Worm (Caenorhabditis elegans) whole organism, early embryonic: ENCODE data around the gene F58A4.2.

Experiments
- B0310.2 ChIP-seq: sonication (generic microtip); optimal IDR thresholded peaks from 2 replicates; lab custom pipeline; 2016; ENCODE audit warnings: mild to moderate bottlenecking, missing genetic modification characterization, missing compliant biosample characterization
- F13C5.2 ChIP-seq: sonication (generic microtip); optimal IDR thresholded peaks from 2 replicates; lab custom pipeline; 2017; ENCODE audit warnings: mild to moderate bottlenecking, missing genetic modification characterization, inconsistent platforms, missing compliant biosample characterization
- aly-1 ChIP-seq: sonication (generic microtip); optimal IDR thresholded peaks from 2 replicates; lab custom pipeline; 2016; ENCODE audit warnings: missing genetic modification characterization, missing compliant biosample characterization
- ama-1 ChIP-seq: fragments of 150-350 bp; optimal IDR thresholded peaks from 2 replicates; lab custom pipeline; 2014
- ceh-13 ChIP-seq: fragments of 200-800 bp; sonication (Bioruptor generic); optimal IDR thresholded peaks from 2 replicates; lab custom pipeline; 2018; ENCODE audit warnings: mild to moderate bottlenecking, missing genetic modification characterization, missing compliant biosample characterization
- ceh-36 ChIP-seq: sonication (generic microtip); optimal IDR thresholded peaks from 2 replicates; lab custom pipeline; 2016; ENCODE audit warnings: missing genetic modification characterization, inconsistent platforms, missing compliant biosample characterization
- ets-7 ChIP-seq: sonication (generic microtip); optimal IDR thresholded peaks from 2 replicates; lab custom pipeline; 2016; ENCODE audit warnings: missing genotype, missing genetic modification characterization, missing compliant biosample characterization
- flt-1 ChIP-seq: fragments of 200-800 bp; sonication (Bioruptor generic); IDR thresholded peaks from 2 replicates; pipeline ENCODE4 v1.3.6; 2022; ENCODE audit warnings: missing genetic modification characterization, missing compliant biosample characterization
- hmbx-1 ChIP-seq: sonication (generic microtip); optimal IDR thresholded peaks from 2 replicates; lab custom pipeline; 2016; ENCODE audit warnings: mild to moderate bottlenecking, missing genetic modification characterization, missing compliant biosample characterization
- hmg-4 ChIP-seq: fragments of 200-800 bp; sonication (Bioruptor generic); optimal IDR thresholded peaks from 2 replicates; lab custom pipeline; 2018; ENCODE audit warnings: mild to moderate bottlenecking, missing genetic modification characterization, missing compliant biosample characterization
- hnd-1 ChIP-seq: sonication (generic microtip); optimal IDR thresholded peaks from 2 replicates; lab custom pipeline; 2016; ENCODE audit warnings: missing genetic modification characterization, missing compliant biosample characterization
- pes-1 ChIP-seq: fragments of 200-800 bp; sonication (Bioruptor generic); IDR thresholded peaks from 2 replicates; pipeline ENCODE4 v1.3.6; 2022; ENCODE audit warnings: missing genetic modification reagents, missing genetic modification characterization, missing compliant biosample characterization
- scrt-1 ChIP-seq: fragments of 200-800 bp; sonication (Bioruptor generic); IDR thresholded peaks from 2 replicates; pipeline ENCODE4 v1.3.6; 2022; ENCODE audit warnings: missing genetic modification characterization, missing compliant biosample characterization
- sea-1 ChIP-seq: fragments of 200-800 bp; sonication (Bioruptor generic); conservative IDR thresholded peaks from 2 replicates; pipeline ENCODE4 v1.3.6; 2022; ENCODE audit warnings: missing genetic modification characterization, missing compliant biosample characterization
- tbx-11 ChIP-seq: fragments of 200-800 bp; sonication (Bioruptor generic); IDR thresholded peaks from 2 replicates; pipeline ENCODE4 v1.3.6; 2022; ENCODE audit warnings: missing genetic modification characterization, missing compliant biosample characterization
- tbx-37 ChIP-seq: fragments of 200-800 bp; sonication (Bioruptor generic); conservative IDR thresholded peaks from 2 replicates; pipeline ENCODE4 v1.3.6; 2022; ENCODE audit warnings: missing genetic modification reagents, missing genetic modification characterization, missing compliant biosample characterization
- tra-4 ChIP-seq: sonication (generic microtip); optimal IDR thresholded peaks from 2 replicates; lab custom pipeline; 2017; ENCODE audit warnings: missing genetic modification characterization, missing compliant biosample characterization

F58A4.2 gene

DNA sequence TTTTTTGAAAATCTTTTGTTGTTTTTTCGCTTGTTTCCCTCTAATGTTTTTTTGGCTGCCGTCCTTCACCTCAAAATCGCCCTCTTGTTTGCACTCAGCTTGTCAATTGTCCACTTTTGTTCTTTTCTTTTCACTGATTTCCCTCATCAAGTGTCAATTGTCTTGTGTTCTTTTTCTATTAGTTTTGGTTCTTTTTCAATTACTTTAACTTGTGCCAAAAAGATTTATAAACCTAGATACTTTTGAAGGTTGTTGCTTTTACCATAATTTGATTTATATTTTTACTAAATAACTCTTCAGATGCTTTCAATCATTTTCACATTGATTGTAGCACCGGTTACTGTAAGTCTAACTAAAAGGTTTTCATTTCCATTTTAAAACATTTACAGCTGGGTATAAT is 32.1 kb downstream of the F58A4.2 start, which contains the start of gene C48B4.13:
TSS of gene C48B4.13 (plus strand) at position 301 of the 400 bp plus-strand sequence.
- TF ChIP-seq hnd-1 (tag; lab: Kevin White, UChicago): no peak

DNA sequence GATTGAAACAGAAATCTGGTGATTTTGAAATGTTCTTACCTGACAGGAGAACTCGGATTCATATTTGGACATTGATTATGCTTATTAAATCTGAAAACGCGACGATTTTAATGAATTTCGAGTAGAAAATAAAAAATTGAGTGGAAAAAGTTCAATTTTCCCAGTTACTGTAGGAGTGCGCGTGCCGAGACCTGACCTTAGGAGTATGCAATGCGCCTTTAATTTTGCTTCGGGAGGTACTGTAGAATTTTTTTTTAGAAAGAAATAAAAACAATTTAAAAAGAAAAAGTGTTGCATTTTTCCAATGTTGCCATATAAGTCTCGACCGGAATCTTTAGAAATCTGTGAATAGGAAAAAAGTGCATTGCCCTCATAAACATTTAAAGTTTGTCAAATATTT is 34.6 kb downstream of the F58A4.2 start, which contains the start of gene C48B4.11:
TSS of gene C48B4.11 (minus strand) at position 143 of the 400 bp plus-strand sequence.
- TF ChIP-seq scrt-1 (GFP tag; lab: Robert Waterston, UW): no peak
- no peak for TF ChIP-seq flt-1 (GFP tag; lab: Robert Waterston, UW)
- TF ChIP-seq ets-7 (tag; lab: Kevin White, UChicago): no peak
- no peak for TF ChIP-seq tbx-37 (GFP tag; lab: Robert Waterston, UW)
- TF ChIP-seq aly-1 (tag; lab: Kevin White, UChicago): no peak
- no peak for TF ChIP-seq ceh-36 (tag; lab: Kevin White, UChicago)
- no peak for TF ChIP-seq ama-1 (lab: Kevin White, UChicago)
- TF ChIP-seq hmg-4 (GFP tag; lab: Kevin White, UChicago): no peak
- TF ChIP-seq hnd-1 (tag; lab: Kevin White, UChicago): no peak
- TF ChIP-seq tra-4 (tag; lab: Kevin White, UChicago): no peak
- TF ChIP-seq F13C5.2: no peak

DNA sequence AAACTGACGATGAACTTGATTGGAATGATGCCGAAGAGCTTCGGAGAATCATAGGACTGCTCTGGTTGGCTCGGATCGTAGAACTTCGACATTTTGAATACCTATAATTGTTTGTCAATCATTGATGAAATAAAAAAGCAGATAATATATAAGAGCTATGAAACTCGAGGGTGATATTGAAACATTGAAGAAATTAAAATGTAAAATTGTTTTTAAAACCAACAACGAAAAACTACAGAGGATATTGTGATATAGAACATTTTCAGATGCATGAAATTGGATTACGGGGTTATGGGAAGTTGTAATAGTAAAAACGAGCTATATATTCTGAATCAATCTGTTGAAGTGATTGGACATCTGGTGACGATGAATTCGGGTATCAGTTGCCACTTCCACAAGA is 36.1 kb downstream of the F58A4.2 start, which contains the start of gene C48B4.10:
TSS of gene C48B4.10 (minus strand) at position 101 of the 400 bp plus-strand sequence.
- TF ChIP-seq aly-1 (tag; lab: Kevin White, UChicago) (no peak), B0310.2 (tag; lab: Kevin White, UChicago) (no peak), ets-7 (tag; lab: Kevin White, UChicago) (no peak), scrt-1 (GFP tag; lab: Robert Waterston, UW) (no peak), flt-1 (GFP tag; lab: Robert Waterston, UW) (no peak), sea-1 (GFP tag; lab: Robert Waterston, UW) (no peak), hmbx-1 (tag; lab: Kevin White, UChicago) (no peak), hnd-1 (tag; lab: Kevin White, UChicago) (no peak), hmg-4 (GFP tag; lab: Kevin White, UChicago) (no peak), ceh-36 (tag; lab: Kevin White, UChicago) (no peak), ama-1 (lab: Kevin White, UChicago) (no peak), tbx-11 (no peak), ceh-13 (GFP tag; lab: Kevin White, UChicago) (no peak), F13C5.2 (no peak), pes-1 (GFP tag; lab: Robert Waterston, UW) (no peak), tra-4 (tag; lab: Kevin White, UChicago) (no peak), tbx-37 (GFP tag; lab: Robert Waterston, UW) (no peak)

DNA sequence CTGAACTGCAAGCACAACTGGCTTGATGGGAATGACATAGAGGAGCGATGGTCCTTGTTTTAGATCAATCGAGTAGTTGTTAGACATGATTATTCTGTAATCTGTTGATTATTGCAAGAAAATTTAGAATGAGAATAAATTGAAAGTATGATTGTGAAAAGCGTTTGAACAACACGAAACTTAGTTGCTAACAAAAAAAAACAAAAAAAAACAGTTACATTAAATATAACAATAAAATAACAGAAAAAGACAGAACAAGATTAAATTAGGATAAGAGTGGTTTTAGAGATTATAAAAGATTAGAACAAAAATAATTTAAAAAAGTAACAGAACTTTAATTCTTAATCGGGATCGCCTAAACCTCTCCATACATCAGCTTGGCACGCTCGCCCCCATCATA is 37.3 kb downstream of the F58A4.2 start, which contains the start of gene C48B4.9:
TSS of gene C48B4.9 (minus strand) at position 101 of the 400 bp plus-strand sequence.
- no peak for TF ChIP-seq scrt-1 (GFP tag; lab: Robert Waterston, UW)
- TF ChIP-seq sea-1 (GFP tag; lab: Robert Waterston, UW): no peak
- TF ChIP-seq tbx-11: no peak
- no peak for TF ChIP-seq hmg-4 (GFP tag; lab: Kevin White, UChicago)

DNA sequence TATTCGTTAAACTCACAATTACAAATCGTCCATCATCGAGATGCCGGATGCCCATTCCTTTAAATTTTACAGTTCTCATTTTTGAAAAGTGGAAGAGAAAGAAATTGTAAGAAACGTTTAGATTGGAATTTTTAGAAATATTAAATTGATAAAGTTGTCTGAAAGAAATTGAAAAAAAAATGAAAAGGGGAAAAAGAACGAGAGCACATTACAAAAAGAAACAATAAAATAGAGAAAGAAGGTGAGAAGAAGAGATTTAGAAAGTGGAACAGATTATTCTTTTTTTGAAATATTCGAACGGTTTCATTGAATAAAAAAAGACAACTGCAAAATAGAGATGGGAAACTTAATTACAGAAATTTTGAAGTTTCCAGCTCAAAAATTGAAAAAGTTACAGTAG is 39.4 kb downstream of the F58A4.2 start, which contains the start of gene C48B4.8:
TSS of gene C48B4.8 (minus strand) at position 101 of the 400 bp plus-strand sequence.
- TF ChIP-seq pes-1 (GFP tag; lab: Robert Waterston, UW): no peak

DNA sequence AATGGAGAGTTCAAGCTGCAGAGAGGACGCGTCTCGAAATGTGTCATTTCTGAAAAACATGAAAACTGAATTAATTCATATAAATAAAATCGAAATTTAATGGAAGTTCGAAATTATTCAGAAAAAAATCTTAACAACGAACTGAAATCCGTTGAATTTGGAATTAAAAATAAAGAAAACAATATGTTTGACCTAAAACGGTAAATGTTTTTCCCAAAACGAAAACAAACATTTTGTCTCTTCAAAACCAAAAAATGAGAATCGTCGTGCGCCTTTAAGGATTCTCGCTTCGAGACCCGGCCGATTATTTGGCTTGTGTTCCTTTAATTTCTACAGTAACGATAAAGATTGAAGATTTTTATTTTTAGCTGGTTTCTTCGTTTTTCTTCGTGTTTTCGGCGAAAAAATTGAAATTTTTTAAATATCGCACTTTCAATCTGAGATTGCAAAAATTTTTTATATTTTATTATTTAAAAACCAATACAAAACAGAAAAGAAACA is 41.1 kb downstream of the F58A4.2 start, which contains the start of gene C48B4.7:
TSS of gene C48B4.7 (minus strand) at position 51 of the 501 bp plus-strand sequence.
- TF ChIP-seq tbx-37 (GFP tag; lab: Robert Waterston, UW) (no peak), ets-7 (tag; lab: Kevin White, UChicago) (no peak), ceh-13 (GFP tag; lab: Kevin White, UChicago) (no peak), ceh-36 (tag; lab: Kevin White, UChicago) (no peak), flt-1 (GFP tag; lab: Robert Waterston, UW) (no peak), ama-1 (lab: Kevin White, UChicago) (no peak), pes-1 (GFP tag; lab: Robert Waterston, UW) (no peak), F13C5.2 (no peak), hmg-4 (GFP tag; lab: Kevin White, UChicago) (no peak), tra-4 (tag; lab: Kevin White, UChicago) (no peak), tbx-11 (no peak), sea-1 (GFP tag; lab: Robert Waterston, UW) (no peak), aly-1 (tag; lab: Kevin White, UChicago) (no peak), B0310.2 (tag; lab: Kevin White, UChicago) (no peak), scrt-1 (GFP tag; lab: Robert Waterston, UW) (no peak), hmbx-1 (tag; lab: Kevin White, UChicago) (no peak), hnd-1 (tag; lab: Kevin White, UChicago) (no peak)

DNA sequence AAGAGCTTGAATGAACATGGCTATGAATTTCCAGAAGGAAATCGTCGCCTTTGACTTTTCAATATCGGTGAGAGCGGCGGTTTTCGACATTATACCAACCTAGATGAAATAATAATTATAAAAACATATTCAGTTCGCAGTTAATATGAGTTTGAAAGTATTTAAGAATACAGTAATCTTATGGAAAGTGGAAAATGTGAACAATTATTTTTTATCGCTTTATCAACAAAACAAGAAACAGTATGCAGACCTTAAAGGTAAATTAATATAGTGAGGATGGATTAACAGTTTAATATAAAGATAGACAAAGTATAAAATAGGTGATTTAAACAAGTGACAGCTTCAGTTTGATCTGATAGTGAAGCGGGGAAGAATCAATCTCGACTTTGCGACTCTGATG is 42.1 kb downstream of the F58A4.2 start, which contains the start of gene C48B4.6:
TSS of gene C48B4.6 (minus strand) at position 101 of the 400 bp plus-strand sequence.
- no peak for TF ChIP-seq F13C5.2
- no peak for TF ChIP-seq ceh-13 (GFP tag; lab: Kevin White, UChicago)
- no peak for TF ChIP-seq pes-1 (GFP tag; lab: Robert Waterston, UW)
- no peak for TF ChIP-seq hnd-1 (tag; lab: Kevin White, UChicago)
- no peak for TF ChIP-seq flt-1 (GFP tag; lab: Robert Waterston, UW)
- TF ChIP-seq ceh-36 (tag; lab: Kevin White, UChicago): no peak

DNA sequence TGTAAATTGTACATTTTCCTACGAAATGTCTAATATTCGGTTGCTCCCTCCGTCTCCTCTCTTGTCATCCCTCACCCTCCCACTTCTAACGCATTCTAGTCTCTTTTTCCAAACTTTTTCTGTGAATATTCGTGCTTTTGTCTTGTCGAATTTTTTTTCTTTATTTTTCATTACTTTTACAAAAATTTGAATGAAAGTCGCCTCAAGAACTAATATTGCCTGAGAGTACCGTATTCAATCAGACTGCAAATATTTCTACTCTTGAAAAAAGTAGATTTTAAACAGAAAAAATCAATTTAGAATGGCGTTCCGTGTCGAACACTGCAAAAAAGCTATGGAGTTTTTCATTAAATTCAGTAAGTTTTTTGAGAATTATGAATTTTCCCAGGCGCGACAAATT is 44.2 kb downstream of the F58A4.2 start, which contains the start of gene ZK1098.11:
TSS of gene ZK1098.11 (plus strand) at position 301 of the 400 bp plus-strand sequence.
- TF ChIP-seq ceh-13 (GFP tag; lab: Kevin White, UChicago) (no peak), B0310.2 (tag; lab: Kevin White, UChicago) (no peak), flt-1 (GFP tag; lab: Robert Waterston, UW) (no peak), tbx-37 (GFP tag; lab: Robert Waterston, UW) (no peak), scrt-1 (GFP tag; lab: Robert Waterston, UW) (no peak), ceh-36 (tag; lab: Kevin White, UChicago) (no peak), hmg-4 (GFP tag; lab: Kevin White, UChicago) (no peak), F13C5.2 (no peak), pes-1 (GFP tag; lab: Robert Waterston, UW) (no peak)
